Fruit fly (Drosophila melanogaster) whole organism, pupa: ENCODE results near the gene nero.

Experiments
- CG17806 ChIP-seq: fragments of 200-800 bp; sonication (Bioruptor generic); optimal IDR thresholded peaks from 2 replicates; lab custom pipeline; 2018; ENCODE audit warnings: missing biosample characterization, mild to moderate bottlenecking, missing genetic modification characterization, moderate library complexity
- EcR ChIP-seq: fragments of 200-800 bp; sonication (Bioruptor generic); optimal IDR thresholded peaks from 3 replicates; lab custom pipeline; 2019; ENCODE audit warnings: missing biosample characterization, missing genetic modification characterization, mild to moderate bottlenecking, moderate library complexity, missing genetic modification reagents
- Ets98B ChIP-seq: fragments of 200-800 bp; sonication (Bioruptor generic); IDR thresholded peaks from 2 replicates; pipeline ENCODE4 v1.3.6; 2022; ENCODE audit warnings: missing biosample characterization, missing genetic modification characterization
- Snoo ChIP-seq: fragments of 200-800 bp; sonication (Bioruptor generic); optimal IDR thresholded peaks from 3 replicates; lab custom pipeline; 2017; ENCODE audit warnings: missing biosample characterization, mild to moderate bottlenecking, missing genetic modification characterization, inconsistent platforms
- fd96Ca ChIP-seq: fragments of 200-800 bp; sonication (Bioruptor generic); IDR thresholded peaks from 3 replicates; pipeline ENCODE4 v1.3.6; 2022; ENCODE audit warnings: missing biosample characterization, missing genetic modification characterization

DNA sequence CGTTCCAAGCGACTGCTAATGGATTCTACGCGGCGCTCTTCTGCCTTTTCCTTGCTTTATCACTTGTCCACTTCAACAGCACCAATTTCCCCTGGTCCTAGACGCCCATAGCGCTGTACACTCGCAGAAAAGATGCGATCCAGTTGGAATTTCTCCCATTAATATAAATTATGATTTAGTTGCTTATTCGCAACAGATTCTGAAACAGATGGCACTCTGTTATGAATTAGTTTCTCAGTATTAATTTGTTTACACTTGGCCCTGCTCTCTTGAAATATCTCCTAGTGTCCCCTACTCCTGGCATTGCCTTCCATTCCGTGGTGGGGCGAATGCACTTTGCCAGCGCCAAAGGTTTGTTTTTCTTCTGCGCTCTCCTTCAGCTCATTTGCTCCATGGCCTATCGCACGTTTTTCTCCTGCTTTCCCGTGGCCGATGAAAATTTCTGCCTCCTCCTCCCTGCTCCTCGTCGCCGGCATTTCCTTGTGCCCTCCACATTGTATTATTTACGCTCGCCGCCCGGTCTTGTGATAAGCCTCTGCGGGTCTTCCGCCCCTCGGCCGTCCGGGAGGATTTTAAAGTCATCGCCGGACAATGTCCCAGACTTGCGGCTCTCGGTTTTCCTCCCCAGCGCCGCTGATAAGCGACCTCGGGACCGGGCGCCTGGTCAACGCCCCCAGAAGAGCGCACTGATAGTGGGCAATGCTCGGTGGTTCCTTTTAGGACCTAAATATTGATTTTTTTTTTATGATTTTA lies 41.0 kb downstream of the nero start:
- TF ChIP-seq fd96Ca (GFP tag; lab: Robert Waterston, UW) (peak; percentile 85), Ets98B (GFP tag; lab: Robert Waterston, UW) (peak; percentile 73), Snoo (tag; lab: Kevin White, UChicago) (no peak), CG17806 (peak; percentile 62), EcR (GFP tag; lab: Kevin White, UChicago) (peak; percentile 85)
